Comparison of ENCODE assay signal across 3 fruit fly cellular contexts in genomic region chr3L:8440079-8440478, dm6.
TF ChIP-seq lines count a peak whose summit lies in the region.

No protein-coding gene starts in this region.

- no peak for TF ChIP-seq CTCF in whole organism, embryonic (GFP tag; optimal IDR thresholded peaks at IDR 0.05; lab: Kevin White, UChicago)

TF ChIP-seq in whole organism, embryonic, 481 proteins besides CTCF, POLR2A, EP300 and RAD21:
- no peak for TF ChIP-seq CG12219 (GFP tag; optimal IDR thresholded peaks at IDR 0.05; lab: Kevin White, UChicago)
- TF ChIP-seq dmrt99B (tag; optimal IDR thresholded peaks at IDR 0.05; lab: Kevin White, UChicago), result no peak
- TF ChIP-seq Xrp1 (GFP tag; IDR thresholded peaks at IDR 0.05; lab: Robert Waterston, UW), result peak; percentile 7; the same call in 1 of the 2 replicates
- no peak for TF ChIP-seq peb (GFP tag; IDR thresholded peaks at IDR 0.05; lab: Robert Waterston, UW)
- TF ChIP-seq gem (tag; optimal IDR thresholded peaks at IDR 0.05; lab: Kevin White, UChicago), result peak; percentile 53
- TF ChIP-seq az2 (GFP tag; optimal IDR thresholded peaks at IDR 0.05; lab: Kevin White, UChicago), result peak; percentile 11
- TF ChIP-seq ham (GFP tag; IDR thresholded peaks at IDR 0.05; lab: Robert Waterston, UW), result no peak
- TF ChIP-seq nau (GFP tag; optimal IDR thresholded peaks at IDR 0.05; lab: Kevin White, UChicago), result no peak
- peak; percentile 10; the same call in 1 of the 3 replicates for TF ChIP-seq CG11093 (GFP tag; IDR thresholded peaks at IDR 0.05; lab: Robert Waterston, UW)
- no peak for TF ChIP-seq oc (tag; optimal IDR thresholded peaks at IDR 0.05; lab: Kevin White, UChicago)
- TF ChIP-seq CG10979 (tag; optimal IDR thresholded peaks at IDR 0.05; lab: Kevin White, UChicago), result peak; percentile 4
- TF ChIP-seq CG12104 (GFP tag; optimal IDR thresholded peaks at IDR 0.05; lab: Kevin White, UChicago), result no peak
- TF ChIP-seq CG8765 (GFP tag; IDR thresholded peaks at IDR 0.05; lab: Robert Waterston, UW), result no peak
- TF ChIP-seq row (GFP tag; IDR thresholded peaks at IDR 0.05; lab: Robert Waterston, UW), result peak; percentile 17; the same call in 1 of the 3 replicates
- TF ChIP-seq fd96Cb (tag; optimal IDR thresholded peaks at IDR 0.05; lab: Kevin White, UChicago), result peak; percentile 33
- TF ChIP-seq sens (GFP tag; lab: Kevin White, UChicago), result peak; percentile 74
- no peak for TF ChIP-seq CG10274 (GFP tag; optimal IDR thresholded peaks at IDR 0.05; lab: Kevin White, UChicago)

TF ChIP-seq in whole organism, prepupa, 60 proteins besides CTCF, POLR2A, EP300 and RAD21:
- TF ChIP-seq Eip78C (GFP tag; lab: Kevin White, UChicago) (peak; percentile 65), salr (GFP tag; optimal IDR thresholded peaks at IDR 0.05; lab: Kevin White, UChicago) (no peak), Sox15 (GFP tag; optimal IDR thresholded peaks at IDR 0.05; lab: Kevin White, UChicago) (no peak), CG10669 (GFP tag; optimal IDR thresholded peaks at IDR 0.05; lab: Kevin White, UChicago) (no peak), CG10631 (GFP tag; optimal IDR thresholded peaks at IDR 0.05; lab: Kevin White, UChicago) (peak; percentile 20), Hr4 (GFP tag; optimal IDR thresholded peaks at IDR 0.05; lab: Kevin White, UChicago) (peak; percentile 56), CG3032 (tag; optimal IDR thresholded peaks at IDR 0.05; lab: Kevin White, UChicago) (peak; percentile 3), CG15336 (GFP tag; IDR thresholded peaks at IDR 0.05; lab: Robert Waterston, UW) (peak; percentile 56)

TF ChIP-seq in whole organism, pupa, 21 proteins besides CTCF, POLR2A, EP300 and RAD21:
- TF ChIP-seq CG15710 (tag; optimal IDR thresholded peaks at IDR 0.05; lab: Kevin White, UChicago), result no peak
- peak; percentile 46 for TF ChIP-seq CG32121 (GFP tag; IDR thresholded peaks at IDR 0.05; lab: Robert Waterston, UW)
- no peak for TF ChIP-seq rn (GFP tag; IDR thresholded peaks at IDR 0.05; lab: Robert Waterston, UW)
